Worm (Caenorhabditis elegans): ENCODE results near the gene B0281.4.

- TF ChIP-seq ama-1 (optimal IDR thresholded peaks at IDR 0.05): no peak
- TF ChIP-seq ama-1 (GFP tag; optimal IDR thresholded peaks at IDR 0.05): no peak
- TF ChIP-seq him-1 (tag; optimal IDR thresholded peaks at IDR 0.05): no peak
- TF ChIP-seq Y53F4B.3 (GFP tag; IDR thresholded peaks at IDR 0.05): no peak
- no peak for TF ChIP-seq unc-130 (GFP tag; optimal IDR thresholded peaks at IDR 0.05)
These were observed 9.8 kb downstream of the B0281.4 start, which contains the start of the genes K09F6.10 and K09F6.13 for ce11 chrII:2288798-2289197.

All from whole organism, young adult.